Worm (Caenorhabditis elegans) whole organism, L2 larva: Measurements from ENCODE around the gene T10B5.8.

Experiments used
- ama-1 ChIP-seq: fragments of 150-350 bp; optimal IDR thresholded peaks from 2 replicates; lab custom pipeline; 2018; ENCODE audit warnings: inconsistent platforms
- ceh-82 ChIP-seq: fragments of 150-350 bp; optimal IDR thresholded peaks from 2 replicates; lab custom pipeline; 2014; ENCODE audit warnings: missing biosample characterization, missing genetic modification characterization
- crh-2 ChIP-seq: sonication (generic microtip); optimal IDR thresholded peaks from 2 replicates; lab custom pipeline; 2017; ENCODE audit warnings: missing biosample characterization, missing genetic modification characterization
- dmd-4 ChIP-seq: sonication (generic microtip); optimal IDR thresholded peaks from 2 replicates; lab custom pipeline; 2017; ENCODE audit warnings: missing biosample characterization, missing genetic modification characterization
- elt-1 ChIP-seq: fragments of 150-350 bp; optimal IDR thresholded peaks from 2 replicates; lab custom pipeline; 2014; ENCODE audit warnings: missing biosample characterization, missing genetic modification characterization
- elt-3 ChIP-seq: sonication (generic microtip); optimal IDR thresholded peaks from 2 replicates; lab custom pipeline; 2017; ENCODE audit warnings: missing biosample characterization, missing genetic modification characterization
- fos-1 ChIP-seq: fragments of 150-350 bp; optimal IDR thresholded peaks from 2 replicates; lab custom pipeline; 2014; ENCODE audit warnings: missing biosample characterization, missing genetic modification characterization
- lin-13 ChIP-seq: fragments of 150-350 bp; optimal IDR thresholded peaks from 2 replicates; lab custom pipeline; 2014; ENCODE audit warnings: missing biosample characterization, missing genetic modification reagents, missing genetic modification characterization
- lin-39 ChIP-seq: fragments of 150-350 bp; optimal IDR thresholded peaks from 2 replicates; lab custom pipeline; 2014; ENCODE audit warnings: missing biosample characterization, missing genetic modification reagents, missing genetic modification characterization
- nhr-129 ChIP-seq: fragments of 150-350 bp; optimal IDR thresholded peaks from 2 replicates; lab custom pipeline; 2014; ENCODE audit warnings: missing biosample characterization, missing genetic modification characterization
- snpc-4 ChIP-seq: fragments of 150-350 bp; optimal IDR thresholded peaks from 2 replicates; lab custom pipeline; 2014; ENCODE audit warnings: missing biosample characterization, missing genetic modification characterization
- unc-55 ChIP-seq: fragments of 150-350 bp; sonication (generic microtip); optimal IDR thresholded peaks from 3 replicates; lab custom pipeline; 2014; ENCODE audit warnings: missing biosample characterization, missing genetic modification reagents, missing genetic modification characterization
- unc-62 ChIP-seq: fragments of 150-350 bp; optimal IDR thresholded peaks from 2 replicates; lab custom pipeline; 2014; ENCODE audit warnings: missing biosample characterization, missing genetic modification reagents, missing genetic modification characterization
- ztf-11 ChIP-seq: sonication (generic microtip); optimal IDR thresholded peaks from 2 replicates; lab custom pipeline; 2017; ENCODE audit warnings: missing biosample characterization, missing genetic modification characterization

DNA sequence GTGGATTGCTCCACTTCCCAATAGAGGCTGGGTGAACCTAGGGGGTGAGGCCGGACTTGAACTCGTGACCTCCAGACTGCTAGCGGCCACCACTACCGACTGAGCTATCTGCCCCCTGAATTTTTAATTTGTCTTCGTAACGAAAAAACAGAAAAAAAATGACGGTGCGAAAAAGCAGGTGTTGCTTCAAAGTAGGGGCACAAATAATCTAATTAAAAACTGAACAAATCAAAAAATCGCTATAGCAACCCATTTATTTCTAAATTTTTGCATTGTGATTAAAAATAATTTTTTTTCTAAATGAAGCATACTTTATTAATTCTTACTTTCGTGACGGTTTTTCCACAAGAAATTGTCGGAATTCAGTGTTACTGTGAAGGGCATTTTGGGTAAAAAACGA lies 43.9 kb upstream of the T10B5.8 start, which contains the start of gene F36H9.10:
- TF ChIP-seq unc-55 (GFP tag; lab: Kevin White, UChicago) = no peak
- no peak for TF ChIP-seq lin-13
- no peak for TF ChIP-seq snpc-4 (tag; lab: Kevin White, UChicago)
- TF ChIP-seq ama-1 (lab: Kevin White, UChicago) = no peak
- TF ChIP-seq crh-2 (tag; lab: Kevin White, UChicago) = no peak
- TF ChIP-seq fos-1 (tag; lab: Kevin White, UChicago) = no peak
- TF ChIP-seq unc-62 (GFP tag; lab: Kevin White, UChicago) = no peak
- no peak for TF ChIP-seq nhr-129 (tag; lab: Kevin White, UChicago)
- TF ChIP-seq dmd-4 (tag; lab: Kevin White, UChicago) = no peak
- no peak for TF ChIP-seq elt-3 (tag; lab: Kevin White, UChicago)
- no peak for TF ChIP-seq ceh-82 (tag; lab: Kevin White, UChicago)
- TF ChIP-seq lin-39 (tag; lab: Kevin White, UChicago) = no peak
- no peak for TF ChIP-seq elt-1 (tag; lab: Kevin White, UChicago)
- no peak for TF ChIP-seq ztf-11 (tag; lab: Kevin White, UChicago)
